Worm (Caenorhabditis elegans): ENCODE results near the gene nrx-1.
"Not testable (repeated sequence)": the region's sequence is repeated elsewhere in the genome, so short reads cannot be mapped to it uniquely, and the experiment has no call there.

- not testable (repeated sequence) for TF ChIP-seq mdl-1 (tag; optimal IDR thresholded peaks at IDR 0.05); unc-130 (GFP tag; optimal IDR thresholded peaks at IDR 0.05); hlh-30 (tag; optimal IDR thresholded peaks at IDR 0.05; ENCODE audit: insufficient read depth)
These were observed 41.5 kb downstream of the nrx-1 start for ce11 chrV:10866340-10866739.

All from whole organism, L4 larva.